Worm (Caenorhabditis elegans) whole organism, young adult: ENCODE results near the gene E01G4.6.

Experiments
- B0035.1 ChIP-seq: sonication (generic microtip); optimal IDR thresholded peaks from 2 replicates; lab custom pipeline; 2016; ENCODE audit warnings: missing genetic modification characterization, mild to moderate bottlenecking, missing compliant biosample characterization, missing genotype, missing genetic modification reagents
- B0336.3 ChIP-seq: fragments of 200-800 bp; sonication (Bioruptor generic); IDR thresholded peaks from 2 replicates; pipeline ENCODE4 v1.3.6; 2022; ENCODE audit warnings: missing genetic modification characterization, missing compliant biosample characterization
- F33H1.4 ChIP-seq: fragments of 200-800 bp; sonication (Bioruptor generic); IDR thresholded peaks from 2 replicates; pipeline ENCODE4 v1.3.6; 2022; ENCODE audit warnings: missing genetic modification reagents, missing genetic modification characterization, missing compliant biosample characterization
- F52B5.7 ChIP-seq: sonication (generic microtip); optimal IDR thresholded peaks from 2 replicates; lab custom pipeline; 2016; ENCODE audit warnings: mild to moderate bottlenecking, missing genetic modification characterization, missing compliant biosample characterization
- F55B11.4 ChIP-seq: sonication (generic microtip); optimal IDR thresholded peaks from 2 replicates; lab custom pipeline; 2016; ENCODE audit warnings: missing compliant biosample characterization, missing genetic modification characterization, borderline replicate concordance; ENCODE audit not compliant: insufficient read depth
- akir-1 ChIP-seq: fragments of 200-800 bp; sonication (Bioruptor generic); optimal IDR thresholded peaks from 2 replicates; lab custom pipeline; 2018; ENCODE audit warnings: mild to moderate bottlenecking, missing genetic modification characterization, moderate library complexity, missing compliant biosample characterization
- ama-1 ChIP-seq, 3 experiments: fragments of 150-350 bp in 1 of 3; sonication (generic microtip) in 2 of 3; optimal IDR thresholded peaks; 2 replicates each; lab custom pipeline; 2014 to 2018; ENCODE audit warnings: missing biosample characterization in 2 of 3, missing genetic modification characterization in 2 of 3, missing genetic modification reagents in 2 of 3
- aptf-2 ChIP-seq: fragments of 200-800 bp; sonication (Bioruptor generic); conservative IDR thresholded peaks from 2 replicates; pipeline ENCODE4 v1.3.6; 2022; ENCODE audit warnings: missing genetic modification reagents, missing genetic modification characterization, missing compliant biosample characterization
- atf-7 ChIP-seq: sonication (generic microtip); optimal IDR thresholded peaks from 2 replicates; lab custom pipeline; 2017; ENCODE audit warnings: mild to moderate bottlenecking, missing genetic modification characterization, missing compliant biosample characterization
- athp-1 ChIP-seq: sonication (generic microtip); optimal IDR thresholded peaks from 2 replicates; lab custom pipeline; 2017; ENCODE audit warnings: mild to moderate bottlenecking, missing genetic modification characterization, missing compliant biosample characterization
- attf-3 ChIP-seq: fragments of 200-800 bp; sonication (Bioruptor generic); conservative IDR thresholded peaks from 2 replicates; pipeline ENCODE4 v1.3.6; 2022; ENCODE audit warnings: missing genetic modification reagents, missing genetic modification characterization, missing compliant biosample characterization
- cebp-1 ChIP-seq, 2 experiments: fragments of 200-800 bp in 1 of 2; sonication (Bioruptor generic) in 1 of 2; sonication (generic microtip) in 1 of 2; IDR thresholded peaks in 1 of 2; optimal IDR thresholded peaks in 1 of 2; 2 replicates each; pipeline versions ENCODE4 v1.3.6 to Lab custom; 2017 to 2022; ENCODE audit warnings: missing compliant biosample characterization in 2 of 2, missing genetic modification characterization in 2 of 2, mild to moderate bottlenecking in 1 of 2, missing genetic modification reagents in 1 of 2, moderate library complexity in 1 of 2
- ceh-100 ChIP-seq: fragments of 200-800 bp; sonication (Bioruptor generic); IDR thresholded peaks from 2 replicates; pipeline ENCODE4 v1.3.6; 2022; ENCODE audit warnings: missing genetic modification reagents, missing genetic modification characterization, missing compliant biosample characterization
- ceh-91 ChIP-seq: fragments of 200-800 bp; sonication (Bioruptor generic); IDR thresholded peaks from 2 replicates; pipeline ENCODE4 v1.3.6; 2022; ENCODE audit warnings: missing genetic modification reagents, missing genetic modification characterization, missing compliant biosample characterization
- dpl-1 ChIP-seq: fragments of 150-350 bp; optimal IDR thresholded peaks from 2 replicates; lab custom pipeline; 2014; ENCODE audit warnings: missing biosample characterization, missing genetic modification reagents, missing genetic modification characterization
- egl-44 ChIP-seq: fragments of 200-800 bp; sonication (Bioruptor generic); IDR thresholded peaks from 2 replicates; pipeline ENCODE4 v1.3.6; 2022; ENCODE audit warnings: missing genetic modification reagents, missing genetic modification characterization, missing compliant biosample characterization
- fkh-3 ChIP-seq: sonication (generic microtip); optimal IDR thresholded peaks from 2 replicates; lab custom pipeline; 2016; ENCODE audit warnings: mild to moderate bottlenecking, missing genetic modification characterization, missing compliant biosample characterization
- gei-17 ChIP-seq: fragments of 200-800 bp; sonication (Bioruptor generic); optimal IDR thresholded peaks from 2 replicates; lab custom pipeline; 2018; ENCODE audit warnings: mild to moderate bottlenecking, missing genetic modification characterization, missing compliant biosample characterization
- hlh-12 ChIP-seq: sonication (generic microtip); optimal IDR thresholded peaks from 2 replicates; lab custom pipeline; 2016; ENCODE audit warnings: missing genetic modification characterization, missing compliant biosample characterization
- hmg-1.2 ChIP-seq: fragments of 200-800 bp; sonication (Bioruptor generic); IDR thresholded peaks from 2 replicates; pipeline ENCODE4 v1.3.6; 2022; ENCODE audit warnings: missing genetic modification reagents, missing genetic modification characterization, missing compliant biosample characterization
- let-607 ChIP-seq, 2 experiments: fragments of 200-800 bp in 1 of 2; sonication (Bioruptor generic) in 1 of 2; sonication (generic microtip) in 1 of 2; optimal IDR thresholded peaks; 2 replicates each; lab custom pipeline; 2016 to 2018; ENCODE audit warnings: mild to moderate bottlenecking in 2 of 2, missing compliant biosample characterization in 2 of 2, missing genetic modification characterization in 2 of 2, moderate library complexity in 2 of 2, missing genotype in 1 of 2
- lin-35 ChIP-seq, 3 experiments: fragments of 150-350 bp in 2 of 3; sonication (generic microtip) in 1 of 3; optimal IDR thresholded peaks; 2 replicates each; lab custom pipeline; 2014 to 2018; ENCODE audit warnings: missing biosample characterization in 3 of 3, missing genetic modification characterization in 3 of 3, missing genetic modification reagents in 3 of 3
- lin-54 ChIP-seq: fragments of 200-800 bp; sonication (Bioruptor generic); optimal IDR thresholded peaks from 2 replicates; lab custom pipeline; 2018; ENCODE audit warnings: mild to moderate bottlenecking, missing genetic modification characterization, missing compliant biosample characterization
- madf-3 ChIP-seq: fragments of 200-800 bp; sonication (Bioruptor generic); IDR thresholded peaks from 2 replicates; pipeline ENCODE4 v1.3.6; 2022; ENCODE audit warnings: missing genetic modification reagents, missing genetic modification characterization, missing compliant biosample characterization
- mel-28 ChIP-seq: sonication (generic microtip); optimal IDR thresholded peaks from 2 replicates; lab custom pipeline; 2016; ENCODE audit warnings: borderline replicate concordance, mild to moderate bottlenecking, missing genetic modification characterization, missing compliant biosample characterization
- nhr-120 ChIP-seq: fragments of 200-800 bp; sonication (Bioruptor generic); IDR thresholded peaks from 2 replicates; pipeline ENCODE4 v1.3.6; 2022; ENCODE audit warnings: missing genetic modification characterization, missing compliant biosample characterization
- nhr-27 ChIP-seq: fragments of 200-800 bp; sonication (Bioruptor generic); optimal IDR thresholded peaks from 2 replicates; lab custom pipeline; 2018; ENCODE audit warnings: mild to moderate bottlenecking, missing genetic modification characterization, moderate library complexity, missing compliant biosample characterization
- nhr-80 ChIP-seq: sonication (generic microtip); optimal IDR thresholded peaks from 2 replicates; lab custom pipeline; 2016; ENCODE audit warnings: missing genetic modification characterization, missing compliant biosample characterization
- pbrm-1 ChIP-seq: fragments of 200-800 bp; sonication (Bioruptor generic); IDR thresholded peaks from 2 replicates; pipeline ENCODE4 v1.3.6; 2022; ENCODE audit warnings: missing genetic modification reagents, missing genetic modification characterization, missing compliant biosample characterization
- pha-4 ChIP-seq: fragments of 150-350 bp; sonication (generic microtip); optimal IDR thresholded peaks from 2 replicates; lab custom pipeline; 2014; ENCODE audit warnings: missing biosample characterization, missing genetic modification reagents, missing genetic modification characterization
- rec-8 ChIP-seq, 2 experiments: sonication (generic microtip); optimal IDR thresholded peaks; 2 replicates each; lab custom pipeline; 2016; ENCODE audit warnings: mild to moderate bottlenecking in 2 of 2, missing genetic modification characterization in 2 of 2, missing genetic modification reagents in 2 of 2, missing genotype in 2 of 2, missing biosample characterization in 1 of 2, missing compliant biosample characterization in 1 of 2, moderate library complexity in 1 of 2
- sea-2 ChIP-seq: fragments of 200-800 bp; sonication (Bioruptor generic); IDR thresholded peaks from 2 replicates; pipeline ENCODE4 v1.3.6; 2022; ENCODE audit warnings: missing genetic modification characterization, missing compliant biosample characterization
- snpc-1.1 ChIP-seq: sonication (generic microtip); optimal IDR thresholded peaks from 2 replicates; lab custom pipeline; 2017; ENCODE audit warnings: missing genetic modification characterization, mild to moderate bottlenecking, missing compliant biosample characterization, antibody characterized with exemption, moderate library complexity, missing genotype, missing genetic modification reagents; ENCODE audit not compliant: insufficient read depth
- snpc-1.3 ChIP-seq: sonication (generic microtip); optimal IDR thresholded peaks from 2 replicates; lab custom pipeline; 2017; ENCODE audit warnings: missing genetic modification characterization, mild to moderate bottlenecking, missing compliant biosample characterization, antibody characterized with exemption, moderate library complexity, missing genotype, missing genetic modification reagents; ENCODE audit not compliant: insufficient read depth
- snpc-4 ChIP-seq, 5 experiments: fragments of 150-350 bp in 1 of 5; sonication (generic microtip) in 4 of 5; optimal IDR thresholded peaks; 2 replicates each; lab custom pipeline; 2014 to 2018; ENCODE audit warnings: missing genetic modification characterization in 5 of 5, missing biosample characterization in 3 of 5, antibody characterized with exemption in 2 of 5, mild to moderate bottlenecking in 2 of 5, missing compliant biosample characterization in 2 of 5, missing genotype in 2 of 5, moderate library complexity in 2 of 5, missing genetic modification reagents in 1 of 5
- sptf-2 ChIP-seq: fragments of 200-800 bp; sonication (Bioruptor generic); optimal IDR thresholded peaks from 2 replicates; lab custom pipeline; 2018; ENCODE audit warnings: mild to moderate bottlenecking, missing genetic modification characterization, missing compliant biosample characterization
- tbx-9 ChIP-seq: sonication (generic microtip); optimal IDR thresholded peaks from 2 replicates; lab custom pipeline; 2016; ENCODE audit warnings: borderline replicate concordance, missing genetic modification characterization, inconsistent platforms, missing compliant biosample characterization
- tlf-1 ChIP-seq: fragments of 200-800 bp; sonication (Bioruptor generic); optimal IDR thresholded peaks from 2 replicates; lab custom pipeline; 2018; ENCODE audit warnings: mild to moderate bottlenecking, missing genetic modification characterization, missing compliant biosample characterization
- unc-62 ChIP-seq: fragments of 150-350 bp; optimal IDR thresholded peaks from 2 replicates; lab custom pipeline; 2014; ENCODE audit warnings: missing biosample characterization, missing genetic modification reagents, missing genetic modification characterization
- zfh-2 ChIP-seq: fragments of 200-800 bp; sonication (Bioruptor generic); conservative IDR thresholded peaks from 2 replicates; pipeline ENCODE4 v1.3.6; 2022; ENCODE audit warnings: missing genetic modification reagents, missing genetic modification characterization, missing compliant biosample characterization
- ztf-18 ChIP-seq: sonication (generic microtip); optimal IDR thresholded peaks from 2 replicates; lab custom pipeline; 2016; ENCODE audit warnings: missing genotype, mild to moderate bottlenecking, missing genetic modification characterization, missing compliant biosample characterization
- ztf-22 ChIP-seq: fragments of 200-800 bp; sonication (Bioruptor generic); optimal IDR thresholded peaks from 2 replicates; lab custom pipeline; 2018; ENCODE audit warnings: mild to moderate bottlenecking, missing genetic modification characterization, moderate library complexity, missing compliant biosample characterization
- ztf-25 ChIP-seq: fragments of 200-800 bp; sonication (Bioruptor generic); IDR thresholded peaks from 2 replicates; pipeline ENCODE4 v1.3.6; 2022; ENCODE audit warnings: missing genetic modification reagents, missing genetic modification characterization, missing compliant biosample characterization
- ztf-28 ChIP-seq: fragments of 200-800 bp; sonication (Bioruptor generic); IDR thresholded peaks from 2 replicates; pipeline ENCODE4 v1.3.6; 2022; ENCODE audit warnings: missing genetic modification reagents, missing genetic modification characterization, missing compliant biosample characterization
- ztf-3 ChIP-seq: fragments of 200-800 bp; sonication (Bioruptor generic); optimal IDR thresholded peaks from 2 replicates; lab custom pipeline; 2018; ENCODE audit warnings: mild to moderate bottlenecking, missing genetic modification characterization, missing compliant biosample characterization

E01G4.6 gene

DNA sequence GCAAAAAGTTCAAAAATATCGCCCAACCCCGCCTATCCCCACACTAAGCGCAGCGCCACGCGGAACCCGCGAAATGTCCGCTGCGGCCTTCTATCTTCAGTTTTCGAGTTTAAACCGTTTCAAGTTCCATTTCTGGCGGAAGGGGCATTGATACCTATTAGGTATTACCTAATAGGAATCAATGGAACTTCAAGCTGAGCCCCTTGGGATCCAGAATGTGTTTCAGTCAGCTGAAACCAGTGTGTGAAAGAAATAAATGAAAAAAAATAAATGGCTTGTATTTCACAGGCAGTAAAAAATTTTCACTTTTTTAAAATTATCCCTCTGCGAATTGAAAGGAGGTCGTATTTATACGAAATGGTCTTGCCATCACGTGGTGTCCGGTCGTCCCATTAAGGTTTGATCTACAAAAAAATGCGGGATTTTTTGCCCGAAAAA is 39.0 kb downstream of the E01G4.6 start (continued):
- TF ChIP-seq madf-3 (GFP tag; lab: Robert Waterston, UW) (0 out of 2 replicates have a peak, but pooled peaks have one; percentile 29), lin-54 (GFP tag; lab: Kevin White, UChicago) (peak; percentile 76), mel-28 (tag; lab: Kevin White, UChicago) (no peak), rec-8 (tag; optimal IDR thresholded peaks at IDR 0.05; lab: Kevin White, UChicago) (peak in 1 of 2 experiments; percentile 20), akir-1 (GFP tag; lab: Kevin White, UChicago) (no peak), ceh-91 (peak; percentile 61), sea-2 (no peak), ztf-25 (GFP tag; lab: Robert Waterston, UW) (0 out of 2 replicates have a peak, but pooled peaks have one; percentile 17), snpc-1.3 (tag; lab: Kevin White, UChicago) (peak; percentile 97), fkh-3 (tag; lab: Kevin White, UChicago) (no peak), let-607 (tag; optimal IDR thresholded peaks at IDR 0.05; lab: Kevin White, UChicago) (no peak), pha-4 (no peak), cebp-1 (GFP tag; IDR thresholded peaks at IDR 0.05; lab: Robert Waterston, UW) (no peak), cebp-1 (tag; optimal IDR thresholded peaks at IDR 0.05; lab: Kevin White, UChicago) (peak; percentile 58), ztf-22 (GFP tag; lab: Kevin White, UChicago) (no peak), atf-7 (tag; lab: Kevin White, UChicago) (no peak), nhr-80 (tag; lab: Kevin White, UChicago) (no peak), ama-1 (optimal IDR thresholded peaks at IDR 0.05; lab: Kevin White, UChicago) (no peak), ama-1 (GFP tag; optimal IDR thresholded peaks at IDR 0.05; lab: Kevin White, UChicago) (peak; percentile 17 to 73), egl-44 (GFP tag; lab: Robert Waterston, UW) (peak; percentile 52; the same call in 1 of the 2 replicates), ztf-28 (GFP tag; lab: Robert Waterston, UW) (peak; percentile 29; the same call in 1 of the 2 replicates), dpl-1 (peak; percentile 45), lin-35 (GFP tag; optimal IDR thresholded peaks at IDR 0.05; lab: Kevin White, UChicago) (peak in 1 of 3 experiments; percentile 29), hlh-12 (tag; lab: Kevin White, UChicago) (no peak), B0336.3 (peak; percentile 77), nhr-120 (GFP tag; lab: Robert Waterston, UW) (no peak), snpc-1.1 (tag; lab: Kevin White, UChicago) (peak; percentile 98), snpc-4 (GFP tag; optimal IDR thresholded peaks at IDR 0.05; lab: Kevin White, UChicago) (peak; percentile 98), snpc-4 (tag; optimal IDR thresholded peaks at IDR 0.05; lab: Kevin White, UChicago) (peak; percentile 94 to 99 (median 98)), pbrm-1 (GFP tag; lab: Robert Waterston, UW) (peak; percentile 88; the same call in 1 of the 2 replicates), athp-1 (tag; lab: Kevin White, UChicago) (peak; percentile 93), attf-3 (GFP tag; lab: Robert Waterston, UW) (peak; percentile 39; the same call in 1 of the 2 replicates), ceh-100 (GFP tag; lab: Robert Waterston, UW) (peak; percentile 52), zfh-2 (no peak), nhr-27 (tag; lab: Kevin White, UChicago) (no peak), gei-17 (GFP tag; lab: Kevin White, UChicago) (no peak), aptf-2 (no peak), tlf-1 (GFP tag; lab: Kevin White, UChicago) (peak; percentile 68), hmg-1.2 (GFP tag; lab: Robert Waterston, UW) (peak; percentile 95), B0035.1 (tag; lab: Kevin White, UChicago) (no peak), F52B5.7 (tag; lab: Kevin White, UChicago) (no peak), F55B11.4 (no peak), unc-62 (GFP tag; lab: Kevin White, UChicago) (no peak), ztf-18 (tag; lab: Kevin White, UChicago) (peak; percentile 38), ztf-3 (GFP tag; lab: Kevin White, UChicago) (no peak), tbx-9 (tag; lab: Kevin White, UChicago) (no peak), sptf-2 (GFP tag; lab: Kevin White, UChicago) (peak; percentile 85), F33H1.4 (GFP tag; lab: Robert Waterston, UW) (peak; percentile 61)
